Fruit fly (Drosophila melanogaster) whole organism, prepupa: Measurements from ENCODE around the gene Cpr67B.

Experiments used
- Blimp-1 ChIP-seq: fragments of 200-800 bp; sonication (Bioruptor generic); optimal IDR thresholded peaks from 3 replicates; lab custom pipeline; 2017; ENCODE audit warnings: missing biosample characterization, missing genetic modification characterization, mild to moderate bottlenecking, moderate library complexity, missing genetic modification reagents
- CG11294 ChIP-seq: fragments of 200-800 bp; sonication (Bioruptor generic); IDR thresholded peaks from 2 replicates; pipeline ENCODE4 v1.3.6; 2022; ENCODE audit warnings: missing biosample characterization, missing genetic modification characterization
- CG11762 ChIP-seq: fragments of 200-800 bp; sonication (Bioruptor generic); optimal IDR thresholded peaks from 3 replicates; lab custom pipeline; 2016; ENCODE audit warnings: missing biosample characterization, missing genetic modification characterization; ENCODE audit not compliant: insufficient read depth
- CG15336 ChIP-seq: fragments of 200-800 bp; sonication (Bioruptor generic); IDR thresholded peaks from 2 replicates; pipeline ENCODE4 v1.3.6; 2022; ENCODE audit warnings: missing biosample characterization, missing genetic modification characterization
- CG16779 ChIP-seq: fragments of 200-800 bp; sonication (Bioruptor generic); optimal IDR thresholded peaks from 3 replicates; lab custom pipeline; 2017; ENCODE audit warnings: missing biosample characterization, mild to moderate bottlenecking, missing genetic modification characterization
- CG3032 ChIP-seq: fragments of 200-800 bp; optimal IDR thresholded peaks from 2 replicates; lab custom pipeline; 2019; ENCODE audit warnings: missing biosample characterization, mild to moderate bottlenecking, missing genetic modification characterization, moderate library complexity
- CG34406 ChIP-seq: fragments of 200-800 bp; sonication (Bioruptor generic); optimal IDR thresholded peaks from 3 replicates; lab custom pipeline; 2016; ENCODE audit warnings: missing biosample characterization, missing genetic modification characterization
- CG3919 ChIP-seq: fragments of 200-800 bp; sonication (Bioruptor generic); optimal IDR thresholded peaks from 3 replicates; lab custom pipeline; 2016; ENCODE audit warnings: missing biosample characterization, missing genetic modification characterization
- CG4318 ChIP-seq: fragments of 200-800 bp; sonication (Bioruptor generic); optimal IDR thresholded peaks from 3 replicates; lab custom pipeline; 2017; ENCODE audit warnings: missing biosample characterization, mild to moderate bottlenecking, missing genetic modification characterization
- CG6163 ChIP-seq: fragments of 200-800 bp; sonication (Bioruptor generic); IDR thresholded peaks from 3 replicates; pipeline ENCODE4 v1.3.6; 2022; ENCODE audit warnings: missing biosample characterization, missing genetic modification characterization
- CG6792 ChIP-seq: fragments of 200-800 bp; sonication (Bioruptor generic); optimal IDR thresholded peaks from 3 replicates; lab custom pipeline; 2016; ENCODE audit warnings: missing biosample characterization, missing genetic modification characterization
- CG6808 ChIP-seq: fragments of 200-800 bp; sonication (Bioruptor generic); optimal IDR thresholded peaks from 3 replicates; lab custom pipeline; 2017; ENCODE audit warnings: missing biosample characterization, missing genetic modification characterization, mild to moderate bottlenecking, moderate library complexity, missing genetic modification reagents
- CG6854 ChIP-seq: fragments of 200-800 bp; sonication (Bioruptor generic); optimal IDR thresholded peaks from 2 replicates; lab custom pipeline; 2017; ENCODE audit warnings: missing biosample characterization, mild to moderate bottlenecking, missing genetic modification characterization
- CG8319 ChIP-seq: fragments of 200-800 bp; sonication (Bioruptor generic); optimal IDR thresholded peaks from 3 replicates; lab custom pipeline; 2016; ENCODE audit warnings: missing biosample characterization, missing genetic modification characterization
- CG8632 ChIP-seq: fragments of 200-800 bp; sonication (Bioruptor generic); optimal IDR thresholded peaks from 3 replicates; lab custom pipeline; 2016; ENCODE audit warnings: missing biosample characterization, missing genetic modification characterization
- CG9139 ChIP-seq: fragments of 200-800 bp; sonication (Bioruptor generic); optimal IDR thresholded peaks from 3 replicates; lab custom pipeline; 2017; ENCODE audit warnings: missing biosample characterization, mild to moderate bottlenecking, missing genetic modification characterization
- Eip75B ChIP-seq: fragments of 200-800 bp; sonication (Bioruptor generic); optimal IDR thresholded peaks from 3 replicates; lab custom pipeline; 2016; ENCODE audit warnings: missing biosample characterization, missing genetic modification characterization
- Eip78C ChIP-seq: fragments of 200-800 bp; sonication (Bioruptor generic); peaks from one replicate; lab custom pipeline; 2016; ENCODE audit warnings: missing biosample characterization, missing genetic modification characterization
- Eip93F ChIP-seq: fragments of 200-800 bp; sonication (Bioruptor generic); optimal IDR thresholded peaks from 2 replicates; lab custom pipeline; 2016; ENCODE audit warnings: missing biosample characterization, mild to moderate bottlenecking, missing genetic modification characterization
- Ets21C ChIP-seq: fragments of 200-800 bp; sonication (Bioruptor generic); optimal IDR thresholded peaks from 3 replicates; lab custom pipeline; 2016; ENCODE audit warnings: missing biosample characterization, missing genetic modification characterization
- Ets96B ChIP-seq: fragments of 200-800 bp; optimal IDR thresholded peaks from 2 replicates; lab custom pipeline; 2019; ENCODE audit warnings: missing biosample characterization, mild to moderate bottlenecking, missing genetic modification characterization, moderate library complexity
- Hr38 ChIP-seq: sonication (Bioruptor generic); optimal IDR thresholded peaks from 2 replicates; lab custom pipeline; 2016; ENCODE audit warnings: missing biosample characterization, missing genetic modification characterization
- Hr39 ChIP-seq: fragments of 200-800 bp; sonication (Bioruptor generic); optimal IDR thresholded peaks from 2 replicates; lab custom pipeline; 2016; ENCODE audit warnings: missing biosample characterization, missing genetic modification characterization
- Lpt ChIP-seq: fragments of 200-800 bp; sonication (Bioruptor generic); optimal IDR thresholded peaks from 3 replicates; lab custom pipeline; 2016; ENCODE audit warnings: missing biosample characterization, missing genetic modification characterization
- Met ChIP-seq: fragments of 200-800 bp; sonication (Bioruptor generic); optimal IDR thresholded peaks from 3 replicates; lab custom pipeline; 2016; ENCODE audit warnings: missing biosample characterization, missing genetic modification characterization
- OdsH ChIP-seq: fragments of 200-800 bp; sonication (Bioruptor generic); optimal IDR thresholded peaks from 3 replicates; lab custom pipeline; 2016; ENCODE audit warnings: missing biosample characterization, missing genetic modification characterization
- Sox102F ChIP-seq: fragments of 200-800 bp; sonication (Bioruptor generic); optimal IDR thresholded peaks from 2 replicates; lab custom pipeline; 2016; ENCODE audit warnings: missing biosample characterization, mild to moderate bottlenecking, missing genetic modification characterization
- Sox14 ChIP-seq: fragments of 200-800 bp; sonication (Bioruptor generic); optimal IDR thresholded peaks from 3 replicates; lab custom pipeline; 2016; ENCODE audit warnings: missing biosample characterization, missing genetic modification characterization
- achi ChIP-seq: fragments of 200-800 bp; sonication (Bioruptor generic); optimal IDR thresholded peaks from 3 replicates; lab custom pipeline; 2016; ENCODE audit warnings: missing biosample characterization, missing genetic modification characterization
- acj6 ChIP-seq: fragments of 200-800 bp; sonication (Bioruptor generic); optimal IDR thresholded peaks from 3 replicates; lab custom pipeline; 2016; ENCODE audit warnings: missing biosample characterization, missing genetic modification characterization
- cyc ChIP-seq: fragments of 200-800 bp; sonication (Bioruptor generic); optimal IDR thresholded peaks from 3 replicates; lab custom pipeline; 2016; ENCODE audit warnings: missing biosample characterization, missing genetic modification characterization
- dsx ChIP-seq: fragments of 200-800 bp; optimal IDR thresholded peaks from 3 replicates; lab custom pipeline; 2019; ENCODE audit warnings: missing biosample characterization, mild to moderate bottlenecking, missing genetic modification characterization, moderate library complexity; ENCODE audit not compliant: poor library complexity, severe bottlenecking
- eg ChIP-seq: fragments of 200-800 bp; sonication (Bioruptor generic); IDR thresholded peaks from 3 replicates; pipeline ENCODE4 v1.3.6; 2022; ENCODE audit warnings: missing biosample characterization, missing genetic modification characterization
- esn ChIP-seq: fragments of 200-800 bp; sonication (Bioruptor generic); optimal IDR thresholded peaks from 2 replicates; lab custom pipeline; 2016; ENCODE audit warnings: missing biosample characterization, mild to moderate bottlenecking, missing genetic modification characterization, moderate library complexity
- fd59A ChIP-seq: fragments of 200-800 bp; sonication (Bioruptor generic); optimal IDR thresholded peaks from 2 replicates; lab custom pipeline; 2017; ENCODE audit warnings: missing biosample characterization, mild to moderate bottlenecking, missing genetic modification characterization, missing genetic modification reagents
- fd85E ChIP-seq: fragments of 200-800 bp; sonication (Bioruptor generic); optimal IDR thresholded peaks from 3 replicates; lab custom pipeline; 2016; ENCODE audit warnings: missing biosample characterization, missing genetic modification characterization
- fkh ChIP-seq: fragments of 200-800 bp; sonication (Bioruptor generic); optimal IDR thresholded peaks from 3 replicates; lab custom pipeline; 2017; ENCODE audit warnings: missing biosample characterization, mild to moderate bottlenecking, missing genetic modification characterization, moderate library complexity
- net ChIP-seq: fragments of 200-800 bp; sonication (Bioruptor generic); optimal IDR thresholded peaks from 3 replicates; lab custom pipeline; 2016; ENCODE audit warnings: missing biosample characterization, missing genetic modification characterization
- pdm3 ChIP-seq: fragments of 200-800 bp; sonication (Bioruptor generic); optimal IDR thresholded peaks from 3 replicates; lab custom pipeline; 2016; ENCODE audit warnings: missing biosample characterization, missing genetic modification characterization
- spab ChIP-seq: fragments of 200-800 bp; sonication (Bioruptor generic); optimal IDR thresholded peaks from 2 replicates; lab custom pipeline; 2017; ENCODE audit warnings: missing biosample characterization, mild to moderate bottlenecking, missing genetic modification characterization, missing genetic modification reagents
- ss ChIP-seq, 2 experiments: fragments of 200-800 bp; sonication (Bioruptor generic); optimal IDR thresholded peaks; 2 replicates in 1 of 2; 3 replicates in 1 of 2; lab custom pipeline; 2017 to 2018; ENCODE audit warnings: mild to moderate bottlenecking in 2 of 2, missing biosample characterization in 2 of 2, missing genetic modification characterization in 2 of 2, moderate library complexity in 1 of 2
- svp ChIP-seq: fragments of 200-800 bp; sonication (Bioruptor generic); peaks from one replicate; lab custom pipeline; 2016; ENCODE audit warnings: missing biosample characterization, missing genetic modification characterization
- vri ChIP-seq: fragments of 200-800 bp; sonication (Bioruptor generic); optimal IDR thresholded peaks from 3 replicates; lab custom pipeline; 2016; ENCODE audit warnings: missing biosample characterization, mild to moderate bottlenecking, missing genetic modification characterization

The Cpr67B gene

DNA sequence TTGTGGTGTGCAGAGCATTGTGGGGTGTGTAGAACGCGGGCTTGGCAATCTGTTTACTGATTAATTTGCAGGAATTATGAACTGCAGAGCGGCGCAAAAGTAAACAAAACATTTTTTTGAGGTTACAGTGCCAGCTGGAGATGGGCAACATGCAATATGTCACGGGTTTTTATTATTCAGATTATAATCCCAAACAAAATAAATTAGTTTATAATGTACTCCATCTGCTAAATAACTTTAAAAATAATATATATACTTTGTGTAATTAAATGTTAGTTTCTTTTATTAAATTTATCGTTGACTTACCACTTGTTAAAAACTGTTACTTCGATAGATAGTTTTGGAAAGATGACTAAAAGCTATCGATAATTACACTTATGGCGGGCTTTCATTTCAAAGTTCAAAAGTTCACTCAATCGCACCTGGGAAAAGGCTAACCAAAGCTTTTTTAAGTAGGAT lies 33.7 kb upstream of the Cpr67B start, which contains the start of gene Fdx1 (continued):
- no peak for TF ChIP-seq Blimp-1 (GFP tag; lab: Kevin White, UChicago)
- TF ChIP-seq Eip93F (GFP tag; lab: Kevin White, UChicago): peak; percentile 5
- no peak for TF ChIP-seq Hr38 (GFP tag; lab: Kevin White, UChicago)
- TF ChIP-seq Sox102F (GFP tag; lab: Kevin White, UChicago): no peak
- TF ChIP-seq CG3919: peak; percentile 43
- no peak for TF ChIP-seq CG6808
- TF ChIP-seq CG8319: no peak

DNA sequence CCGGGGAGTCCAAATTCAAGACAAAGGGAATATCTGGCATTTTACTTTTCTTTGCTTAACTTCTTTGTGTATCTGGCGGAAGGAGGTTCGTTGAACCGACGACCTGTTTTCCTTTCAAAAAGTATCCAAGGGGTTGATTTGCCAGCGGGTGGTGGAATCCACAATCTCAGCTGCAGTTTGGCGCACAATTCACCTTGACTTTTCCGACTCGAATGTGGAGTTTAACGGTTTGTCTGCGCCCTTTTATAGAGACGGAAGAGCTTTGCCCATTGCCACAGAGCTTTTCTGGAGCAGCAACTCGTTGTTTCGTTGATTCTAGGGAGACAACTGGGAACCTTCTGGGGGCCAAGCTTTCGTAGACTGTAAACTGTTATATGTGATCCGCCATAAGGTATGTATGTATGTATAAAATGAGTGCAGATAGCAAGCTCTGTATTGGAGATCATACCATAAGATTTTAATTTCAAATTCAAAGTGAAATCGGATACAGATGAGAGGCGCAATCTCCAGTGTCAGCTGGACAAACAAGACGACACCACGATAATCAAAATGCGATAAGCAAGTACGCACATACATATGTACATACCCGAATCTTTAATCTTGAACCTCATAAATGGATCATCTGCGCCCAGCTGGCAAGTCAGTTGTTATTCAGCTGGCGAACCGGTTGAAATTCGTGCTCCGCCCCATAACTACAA lies 32.2 kb upstream of the Cpr67B start, which contains the start of the genes Hsp67Bc, CG4456 and Hsp22:
Gene Hsp67Bc (minus strand): TSS at position 220 of the 698 bp plus-strand sequence.
Gene CG4456 (plus strand): TSS at position 445 of the 698 bp plus-strand sequence.
Gene Hsp22 (plus strand): TSS at position 654 of the 698 bp plus-strand sequence.
- TF ChIP-seq fkh (GFP tag; lab: Kevin White, UChicago) (peak; percentile 60), eg (GFP tag; lab: Robert Waterston, UW) (0 out of 3 replicates have a peak, but pooled peaks have one; percentile 21), svp (peak; percentile 66), ss (GFP tag; optimal IDR thresholded peaks at IDR 0.05; lab: Kevin White, UChicago) (peak; percentile 50 to 53), Eip75B (peak; percentile 13), Eip78C (peak; percentile 58), dsx (GFP tag; lab: Kevin White, UChicago) (peak; percentile 23), Lpt (GFP tag; lab: Kevin White, UChicago) (no peak), Sox14 (GFP tag; lab: Kevin White, UChicago) (peak; percentile 36), Met (GFP tag; lab: Kevin White, UChicago) (no peak), achi (GFP tag; lab: Kevin White, UChicago) (no peak), CG6854 (GFP tag; lab: Kevin White, UChicago) (peak; percentile 18)

DNA sequence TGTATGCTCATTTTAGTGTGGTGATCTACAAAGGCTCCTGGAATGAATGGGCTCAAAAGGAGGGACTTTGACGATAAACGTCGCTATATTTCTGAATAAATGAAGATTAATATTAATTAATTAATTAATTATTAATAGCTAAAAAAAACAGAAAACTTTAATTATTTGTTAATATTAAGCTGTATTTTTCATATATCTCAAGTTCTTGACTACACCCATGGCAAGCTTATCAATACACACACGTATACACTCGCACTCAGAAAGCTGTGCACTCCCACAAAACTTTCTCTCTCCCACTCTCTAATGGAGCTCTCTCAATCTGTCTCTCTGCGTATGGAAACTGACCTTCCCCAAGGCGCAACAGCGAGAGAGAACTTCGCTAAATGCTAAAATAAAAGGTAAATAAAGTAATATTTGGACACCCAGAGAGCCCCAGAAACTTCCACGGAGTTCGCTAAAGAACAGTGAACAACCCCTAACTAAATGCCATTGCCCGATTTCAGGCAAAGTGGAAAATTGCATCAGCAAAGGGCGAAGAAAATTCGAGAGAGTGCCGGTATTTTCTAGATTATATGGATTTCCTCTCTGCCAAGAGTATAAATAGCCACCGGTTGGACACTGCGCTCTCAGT lies 31.1 kb upstream of the Cpr67B start:
- TF ChIP-seq OdsH (GFP tag; lab: Kevin White, UChicago): peak; percentile 78
- TF ChIP-seq dsx (GFP tag; lab: Kevin White, UChicago): no peak
- TF ChIP-seq CG6163 (GFP tag; lab: Robert Waterston, UW): peak; percentile 85
- peak; percentile 90 for TF ChIP-seq CG15336 (GFP tag; lab: Robert Waterston, UW)
- TF ChIP-seq Lpt (GFP tag; lab: Kevin White, UChicago): peak; percentile 62
- TF ChIP-seq Eip78C: peak; percentile 94
- TF ChIP-seq net (GFP tag; lab: Kevin White, UChicago): peak; percentile 64
- peak; percentile 4 for TF ChIP-seq Ets21C (GFP tag; lab: Kevin White, UChicago)
- TF ChIP-seq CG9139: peak; percentile 53
- peak; percentile 73 for TF ChIP-seq Eip75B
- peak; percentile 68 for TF ChIP-seq CG11762 (GFP tag; lab: Kevin White, UChicago)
- peak; percentile 72 for TF ChIP-seq CG6808
- peak; percentile 72 for TF ChIP-seq CG16779 (tag; lab: Kevin White, UChicago)
- TF ChIP-seq CG6792 (GFP tag; lab: Kevin White, UChicago): peak; percentile 71
- no peak for TF ChIP-seq ss (GFP tag; optimal IDR thresholded peaks at IDR 0.05; lab: Kevin White, UChicago)
- peak; percentile 73 for TF ChIP-seq CG4318 (GFP tag; lab: Kevin White, UChicago)
- peak; percentile 83 for TF ChIP-seq acj6 (GFP tag; lab: Kevin White, UChicago)
- peak; percentile 54 for TF ChIP-seq vri (GFP tag; lab: Kevin White, UChicago)
- peak; percentile 72 for TF ChIP-seq pdm3 (GFP tag; lab: Kevin White, UChicago)
- TF ChIP-seq CG34406 (GFP tag; lab: Kevin White, UChicago): peak; percentile 79
- TF ChIP-seq Ets96B (tag; lab: Kevin White, UChicago): peak; percentile 69
- TF ChIP-seq Hr39 (GFP tag; lab: Kevin White, UChicago): peak; percentile 36
- TF ChIP-seq esn (GFP tag; lab: Kevin White, UChicago): peak; percentile 83
- peak; percentile 62 for TF ChIP-seq CG3032 (tag; lab: Kevin White, UChicago)
- TF ChIP-seq fd85E (GFP tag; lab: Kevin White, UChicago): peak; percentile 0
- peak; percentile 50 for TF ChIP-seq fd59A
- TF ChIP-seq CG8319: peak; percentile 46
- peak; percentile 25 for TF ChIP-seq Eip93F (GFP tag; lab: Kevin White, UChicago)
- peak; percentile 46 for TF ChIP-seq spab
- peak; percentile 77 for TF ChIP-seq CG8632 (GFP tag; lab: Kevin White, UChicago)
- peak; percentile 73 for TF ChIP-seq CG11294 (GFP tag; lab: Robert Waterston, UW)
- TF ChIP-seq cyc (GFP tag; lab: Kevin White, UChicago): peak; percentile 68
- TF ChIP-seq Sox14 (GFP tag; lab: Kevin White, UChicago): peak; percentile 69
